Worm (Caenorhabditis elegans): ENCODE measurements around the gene glb-28.
A peak's percentile ranks its signal among the peaks of the same experiment; 100 is the strongest.

The glb-28 gene

ce11 chrX:15277714-15278187, 39.3 kb downstream of the glb-28 start, which contains the start of gene kin-20:
kin-20 (minus strand) TSS chrX:15277764.
- TF ChIP-seq unc-86 (tag; optimal IDR thresholded peaks at IDR 0.05), result no peak
- peak; percentile 91 for TF ChIP-seq blmp-1 (tag; optimal IDR thresholded peaks at IDR 0.05)
- no peak for TF ChIP-seq hlh-4 (tag; optimal IDR thresholded peaks at IDR 0.05)

- TF ChIP-seq hlh-17 (GFP tag; optimal IDR thresholded peaks at IDR 0.05; ENCODE audit: borderline replicate concordance) (no peak), ztf-11 (tag; optimal IDR thresholded peaks at IDR 0.05) (no peak), rnt-1 (tag; optimal IDR thresholded peaks at IDR 0.05) (peak; percentile 35), nhr-11 (tag; optimal IDR thresholded peaks at IDR 0.05) (peak; percentile 0), nhr-90 (tag; optimal IDR thresholded peaks at IDR 0.05; ENCODE audit: poor library complexity) (peak; percentile 35), snu-23 (GFP tag; optimal IDR thresholded peaks at IDR 0.05) (peak; percentile 86), vab-15 (tag; optimal IDR thresholded peaks at IDR 0.05) (no peak), mdl-1 (tag; optimal IDR thresholded peaks at IDR 0.05) (peak in 1 of 2 experiments; percentile 72), ces-1 (GFP tag; optimal IDR thresholded peaks at IDR 0.05) (peak; percentile 70), ets-5 (GFP tag; IDR thresholded peaks at IDR 0.05) (no peak), ceh-88 (GFP tag; IDR thresholded peaks at IDR 0.05) (0 out of 2 replicates have a peak, but pooled peaks have one; percentile 20), mep-1 (tag; optimal IDR thresholded peaks at IDR 0.05) (peak; percentile 37), pag-3 (tag; optimal IDR thresholded peaks at IDR 0.05; ENCODE audit: borderline replicate concordance, insufficient read depth) (no peak), lsy-2 (tag; optimal IDR thresholded peaks at IDR 0.05) (peak; percentile 27 to 84), pax-3 (tag; optimal IDR thresholded peaks at IDR 0.05) (no peak), xbp-1 (tag; optimal IDR thresholded peaks at IDR 0.05) (peak; percentile 45), ama-1 (optimal IDR thresholded peaks at IDR 0.05) (no peak), C04F5.9 (tag; optimal IDR thresholded peaks at IDR 0.05) (no peak), jun-1 (tag; optimal IDR thresholded peaks at IDR 0.05) (peak; percentile 44), ceh-8 (GFP tag; optimal IDR thresholded peaks at IDR 0.05) (peak; percentile 10), dsc-1 (tag; optimal IDR thresholded peaks at IDR 0.05) (peak; percentile 72), egl-27 (tag; optimal IDR thresholded peaks at IDR 0.05) (peak; percentile 71 to 91), sox-4 (tag; optimal IDR thresholded peaks at IDR 0.05) (no peak), irx-1 (tag; optimal IDR thresholded peaks at IDR 0.05) (peak; percentile 41), nhr-19 (GFP tag; conservative IDR thresholded peaks at IDR 0.05) (peak; percentile 57), unc-130 (tag; optimal IDR thresholded peaks at IDR 0.05) (peak; percentile 26), sptf-1 (tag; optimal IDR thresholded peaks at IDR 0.05) (no peak), unc-30 (tag; optimal IDR thresholded peaks at IDR 0.05) (no peak), lin-14 (GFP tag; optimal IDR thresholded peaks at IDR 0.05) (peak; percentile 95), nhr-77 (tag; optimal IDR thresholded peaks at IDR 0.05) (peak; percentile 52), grh-1 (GFP tag; IDR thresholded peaks at IDR 0.05) (peak; percentile 82), nhr-85 (tag) (peak; percentile 97), skn-1 (tag; optimal IDR thresholded peaks at IDR 0.05) (peak; percentile 58), zag-1 (tag; optimal IDR thresholded peaks at IDR 0.05) (peak; percentile 65), nhr-20 (tag; optimal IDR thresholded peaks at IDR 0.05) (peak; percentile 83), unc-86 (tag; optimal IDR thresholded peaks at IDR 0.05) (peak; percentile 8), lin-35 (GFP tag; optimal IDR thresholded peaks at IDR 0.05) (peak; percentile 14 to 64), nhr-237 (tag; optimal IDR thresholded peaks at IDR 0.05) (peak; percentile 43), fos-1 (tag; optimal IDR thresholded peaks at IDR 0.05) (peak; percentile 64), swsn-7 (tag; optimal IDR thresholded peaks at IDR 0.05) (peak; percentile 61), aly-2 (tag; optimal IDR thresholded peaks at IDR 0.05) (no peak), nhr-71 (tag; optimal IDR thresholded peaks at IDR 0.05) (peak; percentile 86), lin-13 (GFP tag; optimal IDR thresholded peaks at IDR 0.05) (peak; percentile 58), fkh-10 (GFP tag; optimal IDR thresholded peaks at IDR 0.05) (peak; percentile 52), blmp-1 (tag; optimal IDR thresholded peaks at IDR 0.05) (peak; percentile 100), dpl-1 (GFP tag; optimal IDR thresholded peaks at IDR 0.05) (peak; percentile 0 to 31 (median 26)), efl-1 (optimal IDR thresholded peaks at IDR 0.05) (peak; percentile 48 to 68), efl-1 (GFP tag; optimal IDR thresholded peaks at IDR 0.05 in 1 of 2) (peak in 1 of 2 experiments; percentile 92), tbx-2 (tag; optimal IDR thresholded peaks at IDR 0.05) (peak; percentile 70), fkh-8 (tag; optimal IDR thresholded peaks at IDR 0.05) (no peak)
Measured at ce11 chrX:15276774-15277173, 40.3 kb downstream of the glb-28 start.
